Worm (Caenorhabditis elegans): Measurements from ENCODE around the gene fut-2.
A peak's percentile ranks its signal among the peaks of the same experiment; 100 is the strongest.

The fut-2 gene

ce11 chrV:6606197-6606596 lies 30.5 kb upstream of the fut-2 start (continued):
- TF ChIP-seq hlh-11 (tag; optimal IDR thresholded peaks at IDR 0.05) (peak; percentile 31), duxl-1 (tag; optimal IDR thresholded peaks at IDR 0.05; ENCODE audit: poor library complexity) (no peak), nhr-102 (tag; optimal IDR thresholded peaks at IDR 0.05) (no peak), tag-97 (GFP tag; IDR thresholded peaks at IDR 0.05) (no peak)

ce11 chrV:6605275-6605674 lies 29.6 kb upstream of the fut-2 start, which contains the start of gene ZK1055.7:
Gene ZK1055.7 (minus strand): TSS chrV:6605375.
- TF ChIP-seq nhr-102 (tag; optimal IDR thresholded peaks at IDR 0.05) (no peak), Y48G9A.11 (GFP tag; IDR thresholded peaks at IDR 0.05) (no peak), arid-1 (GFP tag; conservative IDR thresholded peaks at IDR 0.05) (no peak), mep-1 (tag; optimal IDR thresholded peaks at IDR 0.05) (no peak), F49E8.2 (tag; optimal IDR thresholded peaks at IDR 0.05; ENCODE audit: borderline replicate concordance) (no peak), jun-1 (tag; optimal IDR thresholded peaks at IDR 0.05) (no peak), sdz-12 (GFP tag; optimal IDR thresholded peaks at IDR 0.05) (no peak), rbr-2 (tag; optimal IDR thresholded peaks at IDR 0.05) (no peak), lim-7 (GFP tag; IDR thresholded peaks at IDR 0.05) (no peak), unc-62 (GFP tag; optimal IDR thresholded peaks at IDR 0.05 in 1 of 2) (no peak), unc-62 (tag; optimal IDR thresholded peaks at IDR 0.05) (no peak), egl-43 (GFP tag; IDR thresholded peaks at IDR 0.05) (no peak), set-16 (GFP tag; IDR thresholded peaks at IDR 0.05) (no peak), T26A8.4 (GFP tag; IDR thresholded peaks at IDR 0.05) (no peak), zip-2 (tag; optimal IDR thresholded peaks at IDR 0.05) (no peak), pha-4 (GFP tag; IDR thresholded peaks at IDR 0.05) (no peak), pha-4 (tag; optimal IDR thresholded peaks at IDR 0.05) (no peak), fos-1 (tag; optimal IDR thresholded peaks at IDR 0.05) (no peak), lin-29 (GFP tag; IDR thresholded peaks at IDR 0.05) (no peak), ceh-20 (GFP tag; IDR thresholded peaks at IDR 0.05) (no peak)

- no peak for TF ChIP-seq zag-1 (tag; optimal IDR thresholded peaks at IDR 0.05)
- TF ChIP-seq zfp-2 (tag; optimal IDR thresholded peaks at IDR 0.05), result no peak
- no peak for TF ChIP-seq ceh-32 (tag; optimal IDR thresholded peaks at IDR 0.05; ENCODE audit: poor library complexity)
- no peak for TF ChIP-seq hlh-30 (tag; optimal IDR thresholded peaks at IDR 0.05; ENCODE audit: insufficient read depth)
- no peak for TF ChIP-seq hlh-11 (tag; optimal IDR thresholded peaks at IDR 0.05)
- TF ChIP-seq unc-62 (GFP tag; optimal IDR thresholded peaks at IDR 0.05 in 1 of 2), result peak in 1 of 2 experiments; percentile 93
- no peak for TF ChIP-seq unc-62 (tag; optimal IDR thresholded peaks at IDR 0.05)
- TF ChIP-seq nhr-237 (tag; optimal IDR thresholded peaks at IDR 0.05), result no peak
- no peak for TF ChIP-seq mdl-1 (tag; optimal IDR thresholded peaks at IDR 0.05)
- no peak for TF ChIP-seq rbr-2 (tag; optimal IDR thresholded peaks at IDR 0.05)
- no peak for TF ChIP-seq unc-130 (GFP tag; optimal IDR thresholded peaks at IDR 0.05)
- no peak for TF ChIP-seq nhr-76 (tag; optimal IDR thresholded peaks at IDR 0.05)
- peak; percentile 18 for TF ChIP-seq aha-1 (tag)
Measured at ce11 chrV:6602556-6603062, 26.9 kb upstream of the fut-2 start, which contains the start of gene ZK1055.6. Gene ZK1055.6 (minus strand): TSS chrV:6602606.

ce11 chrV:6593700-6594244 lies 18.1 kb upstream of the fut-2 start, which contains the start of gene hcp-1:
Gene hcp-1 (plus strand): TSS chrV:6594194.
- TF ChIP-seq lin-38 (GFP tag; IDR thresholded peaks at IDR 0.05) (peak; percentile 97), unc-130 (GFP tag; optimal IDR thresholded peaks at IDR 0.05) (peak; percentile 81), snpc-1.2 (GFP tag; IDR thresholded peaks at IDR 0.05) (peak; percentile 55; the same call in 1 of the 2 replicates), F49E8.2 (tag; optimal IDR thresholded peaks at IDR 0.05; ENCODE audit: borderline replicate concordance) (peak; percentile 77), nhr-6 (tag; optimal IDR thresholded peaks at IDR 0.05) (peak; percentile 47), nhr-28 (tag; optimal IDR thresholded peaks at IDR 0.05) (peak; percentile 35), Y75B8A.6 (GFP tag; IDR thresholded peaks at IDR 0.05) (no peak), nhr-25 (tag; optimal IDR thresholded peaks at IDR 0.05; ENCODE audit: borderline replicate concordance, insufficient read depth) (no peak), nhr-77 (tag; optimal IDR thresholded peaks at IDR 0.05) (no peak), dpl-1 (GFP tag; optimal IDR thresholded peaks at IDR 0.05) (peak; percentile 85), ztf-11 (tag; optimal IDR thresholded peaks at IDR 0.05) (no peak), mxl-3 (GFP tag; optimal IDR thresholded peaks at IDR 0.05) (no peak), Y48G9A.11 (GFP tag; IDR thresholded peaks at IDR 0.05) (peak; percentile 81)

All from whole organism, L4 larva.